Worm (Caenorhabditis elegans) whole organism, L2 larva: Measurements from ENCODE around the gene cdh-1.

Experiments used
- blmp-1 ChIP-seq: sonication (generic microtip); optimal IDR thresholded peaks from 2 replicates; lab custom pipeline; 2017; ENCODE audit warnings: missing genetic modification characterization, mild to moderate bottlenecking, missing compliant biosample characterization, antibody characterized with exemption, moderate library complexity; ENCODE audit not compliant: insufficient read depth
- ceh-16 ChIP-seq: fragments of 150-350 bp; optimal IDR thresholded peaks from 2 replicates; lab custom pipeline; 2014; ENCODE audit warnings: missing biosample characterization, missing genetic modification characterization
- lin-11 ChIP-seq: fragments of 150-350 bp; sonication (generic microtip); optimal IDR thresholded peaks from 2 replicates; lab custom pipeline; 2014; ENCODE audit warnings: missing biosample characterization, missing genetic modification characterization, inconsistent platforms, mixed read lengths
- nhr-23 ChIP-seq: fragments of 150-350 bp; optimal IDR thresholded peaks from 2 replicates; lab custom pipeline; 2014; ENCODE audit warnings: missing biosample characterization, missing genetic modification reagents, missing genetic modification characterization

DNA sequence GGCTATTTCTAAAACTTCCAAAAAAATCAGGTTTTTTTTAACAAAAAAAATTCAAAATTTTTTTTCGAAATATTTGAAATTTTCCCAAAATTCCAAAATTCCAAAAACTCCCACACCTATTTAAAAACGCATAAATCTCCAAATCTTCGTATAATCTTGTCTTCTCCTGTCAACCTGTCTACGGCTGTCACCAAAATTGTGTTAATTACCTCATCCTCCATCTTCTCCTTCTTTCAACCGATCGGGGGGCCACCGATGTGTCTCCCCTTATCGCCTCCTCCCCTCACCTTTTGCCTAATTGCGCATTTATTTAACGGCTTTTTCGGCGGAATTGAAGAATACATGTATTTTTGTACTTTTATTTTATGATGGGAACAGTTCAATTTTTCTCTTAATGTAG, 1.8 kb upstream of the cdh-1 start:
- TF ChIP-seq ceh-16 (tag; lab: Kevin White, UChicago) (peak; percentile 27), nhr-23 (tag; lab: Kevin White, UChicago) (no peak), lin-11 (tag; lab: Kevin White, UChicago) (no peak), blmp-1 (no peak)
